Fruit fly (Drosophila melanogaster): ENCODE measurements around the gene CG31913.

dm6 chr2L:5743537-5744148, 40.2 kb upstream of the CG31913 start:
- TF ChIP-seq croc (GFP tag; conservative IDR thresholded peaks at IDR 0.05), result no peak
- TF ChIP-seq pfk (GFP tag; optimal IDR thresholded peaks at IDR 0.05), result no peak
- TF ChIP-seq CG8944 (GFP tag; optimal IDR thresholded peaks at IDR 0.05), result no peak
- no peak for TF ChIP-seq tll (GFP tag; optimal IDR thresholded peaks at IDR 0.05)
- no peak for TF ChIP-seq CG11456 (GFP tag; IDR thresholded peaks at IDR 0.05)
- TF ChIP-seq CG5180 (GFP tag; optimal IDR thresholded peaks at IDR 0.05), result no peak
- no peak for TF ChIP-seq CG3847 (GFP tag; IDR thresholded peaks at IDR 0.05)

All from whole organism, embryonic.